Fruit fly (Drosophila melanogaster) whole organism, embryonic: Measurements from ENCODE around the gene KP78a.

Experiments used
- BtbVII ChIP-seq: fragments of 200-800 bp; sonication (Bioruptor generic); optimal IDR thresholded peaks from 3 replicates; lab custom pipeline; 2017; ENCODE audit warnings: missing biosample characterization, mild to moderate bottlenecking, missing genetic modification characterization
- C15 ChIP-seq: fragments of 200-800 bp; sonication (Bioruptor generic); IDR thresholded peaks from 3 replicates; pipeline ENCODE4 v1.3.6; 2022; ENCODE audit warnings: missing biosample characterization, missing genetic modification characterization
- CG1024 ChIP-seq: fragments of 200-800 bp; sonication (Bioruptor generic); IDR thresholded peaks from 2 replicates; pipeline ENCODE4 v1.3.6; 2022; ENCODE audit warnings: missing biosample characterization, missing genetic modification characterization
- CG11093 ChIP-seq: fragments of 200-800 bp; sonication (Bioruptor generic); IDR thresholded peaks from 3 replicates; pipeline ENCODE4 v1.3.6; 2022; ENCODE audit warnings: missing biosample characterization, missing genetic modification characterization
- CG14667 ChIP-seq: fragments of 200-800 bp; sonication (Bioruptor generic); IDR thresholded peaks from 2 replicates; pipeline ENCODE4 v1.3.6; 2022; ENCODE audit warnings: missing biosample characterization, missing genetic modification characterization
- CG14710 ChIP-seq: fragments of 200-800 bp; sonication (Bioruptor generic); optimal IDR thresholded peaks from 3 replicates; lab custom pipeline; 2019; ENCODE audit warnings: missing biosample characterization, mild to moderate bottlenecking, missing genetic modification characterization, moderate library complexity
- CG1529 ChIP-seq: fragments of 200-800 bp; sonication (Bioruptor generic); optimal IDR thresholded peaks from 3 replicates; lab custom pipeline; 2018; ENCODE audit warnings: missing biosample characterization, missing genetic modification characterization
- CG15696 ChIP-seq: fragments of 200-800 bp; sonication (Bioruptor generic); optimal IDR thresholded peaks from 2 replicates; lab custom pipeline; 2019; ENCODE audit warnings: missing biosample characterization, mild to moderate bottlenecking, missing genetic modification characterization, moderate library complexity
- CG17802 ChIP-seq: fragments of 200-800 bp; sonication (Bioruptor generic); optimal IDR thresholded peaks from 2 replicates; lab custom pipeline; 2018; ENCODE audit warnings: missing biosample characterization, mild to moderate bottlenecking, missing genetic modification characterization, moderate library complexity
- CG1832 ChIP-seq: fragments of 200-800 bp; sonication (Bioruptor generic); optimal IDR thresholded peaks from 2 replicates; lab custom pipeline; 2017; ENCODE audit warnings: missing biosample characterization, mild to moderate bottlenecking, missing genetic modification characterization, inconsistent platforms
- CG18476 ChIP-seq: fragments of 200-800 bp; sonication (Bioruptor generic); optimal IDR thresholded peaks from 2 replicates; lab custom pipeline; 2016; ENCODE audit warnings: missing biosample characterization, mild to moderate bottlenecking, missing genetic modification characterization
- CG18599 ChIP-seq: fragments of 200-800 bp; sonication (Bioruptor generic); optimal IDR thresholded peaks from 3 replicates; lab custom pipeline; 2017; ENCODE audit warnings: missing biosample characterization, missing genetic modification characterization, mild to moderate bottlenecking, moderate library complexity, missing genetic modification reagents
- CG3065 ChIP-seq: fragments of 200-800 bp; sonication (Bioruptor generic); optimal IDR thresholded peaks from 2 replicates; lab custom pipeline; 2016; ENCODE audit warnings: missing biosample characterization, missing genetic modification characterization
- CG31365 ChIP-seq: fragments of 200-800 bp; sonication (Bioruptor generic); optimal IDR thresholded peaks from 2 replicates; lab custom pipeline; 2018; ENCODE audit warnings: missing biosample characterization, mild to moderate bottlenecking, missing genetic modification characterization
- CG31388 ChIP-seq: fragments of 200-800 bp; sonication (Bioruptor generic); optimal IDR thresholded peaks from 2 replicates; lab custom pipeline; 2016; ENCODE audit warnings: missing biosample characterization, missing genetic modification characterization
- CG33557 ChIP-seq: fragments of 200-800 bp; sonication (Bioruptor generic); optimal IDR thresholded peaks from 2 replicates; lab custom pipeline; 2019; ENCODE audit warnings: missing biosample characterization, mild to moderate bottlenecking, missing genetic modification characterization, moderate library complexity
- CG43689 ChIP-seq: fragments of 200-800 bp; sonication (Bioruptor generic); IDR thresholded peaks from 2 replicates; pipeline ENCODE4 v1.3.6; 2022; ENCODE audit warnings: missing biosample characterization, missing genetic modification characterization
- CG6272 ChIP-seq: fragments of 200-800 bp; sonication (Bioruptor generic); IDR thresholded peaks from 2 replicates; pipeline ENCODE4 v1.3.6; 2022; ENCODE audit warnings: missing biosample characterization, missing genetic modification characterization
- CG6654 ChIP-seq: fragments of 200-800 bp; sonication (Bioruptor generic); optimal IDR thresholded peaks from 2 replicates; lab custom pipeline; 2017; ENCODE audit warnings: missing biosample characterization, mild to moderate bottlenecking, missing genetic modification characterization
- CG6813 ChIP-seq: fragments of 200-800 bp; sonication (Bioruptor generic); optimal IDR thresholded peaks from 2 replicates; lab custom pipeline; 2017; ENCODE audit warnings: missing biosample characterization, missing genetic modification characterization, mild to moderate bottlenecking, moderate library complexity, missing genetic modification reagents
- CG7839 ChIP-seq: fragments of 200-800 bp; sonication (Bioruptor generic); optimal IDR thresholded peaks from 3 replicates; lab custom pipeline; 2018; ENCODE audit warnings: missing biosample characterization, mild to moderate bottlenecking, missing genetic modification characterization, moderate library complexity
- CG8388 ChIP-seq: fragments of 200-800 bp; sonication (Bioruptor generic); optimal IDR thresholded peaks from 2 replicates; lab custom pipeline; 2019; ENCODE audit warnings: missing biosample characterization, mild to moderate bottlenecking, missing genetic modification characterization, moderate library complexity
- CG8765 ChIP-seq: fragments of 200-800 bp; sonication (Bioruptor generic); IDR thresholded peaks from 2 replicates; pipeline ENCODE4 v1.3.6; 2022; ENCODE audit warnings: missing biosample characterization, missing genetic modification characterization
- CG9437 ChIP-seq: fragments of 200-800 bp; sonication (Bioruptor generic); optimal IDR thresholded peaks from 2 replicates; lab custom pipeline; 2018; ENCODE audit warnings: missing biosample characterization, mild to moderate bottlenecking, missing genetic modification characterization
- CG9609 ChIP-seq: fragments of 200-800 bp; sonication (Bioruptor generic); optimal IDR thresholded peaks from 3 replicates; lab custom pipeline; 2016; ENCODE audit warnings: missing biosample characterization, missing genetic modification characterization
- CG9932 ChIP-seq: fragments of 200-800 bp; sonication (Bioruptor generic); IDR thresholded peaks from 2 replicates; pipeline ENCODE4 v1.3.6; 2022; ENCODE audit warnings: missing biosample characterization, missing genetic modification characterization
- Dip3 ChIP-seq: fragments of 200-800 bp; sonication (Bioruptor generic); optimal IDR thresholded peaks from 3 replicates; lab custom pipeline; 2016; ENCODE audit warnings: missing biosample characterization, missing genetic modification characterization
- Dref ChIP-seq: fragments of 200-800 bp; sonication (Bioruptor generic); IDR thresholded peaks from 2 replicates; pipeline ENCODE4 v1.3.6; 2022; ENCODE audit warnings: missing biosample characterization, missing genetic modification characterization
- H15 ChIP-seq: fragments of 200-800 bp; sonication (Bioruptor generic); IDR thresholded peaks from 3 replicates; pipeline ENCODE4 v1.3.6; 2022; ENCODE audit warnings: missing biosample characterization, missing genetic modification characterization
- H2.0 ChIP-seq: fragments of 200-800 bp; sonication (Bioruptor generic); IDR thresholded peaks from 2 replicates; pipeline ENCODE4 v1.3.6; 2022; ENCODE audit warnings: missing biosample characterization, missing genetic modification characterization
- HmgD ChIP-seq: fragments of 200-800 bp; sonication (Bioruptor generic); optimal IDR thresholded peaks from 3 replicates; lab custom pipeline; 2016; ENCODE audit warnings: missing biosample characterization, missing genetic modification characterization
- Hr3 ChIP-seq: fragments of 200-800 bp; sonication (Bioruptor generic); optimal IDR thresholded peaks from 3 replicates; lab custom pipeline; 2016; ENCODE audit warnings: missing biosample characterization, missing genetic modification characterization
- MBD-R2 ChIP-seq: fragments of 200-800 bp; sonication (Bioruptor generic); IDR thresholded peaks from 2 replicates; pipeline ENCODE4 v1.3.6; 2022; ENCODE audit warnings: missing biosample characterization, missing genetic modification characterization
- Sin3A ChIP-seq: fragments of >200 bp; optimal IDR thresholded peaks from 2 replicates; lab custom pipeline; 2018
- Spps ChIP-seq: fragments of 200-800 bp; sonication (Bioruptor generic); optimal IDR thresholded peaks from 2 replicates; lab custom pipeline; 2018; ENCODE audit warnings: missing biosample characterization, mild to moderate bottlenecking, missing genetic modification characterization
- YL-1 ChIP-seq: fragments of 200-800 bp; sonication (Bioruptor generic); optimal IDR thresholded peaks from 3 replicates; lab custom pipeline; 2017; ENCODE audit warnings: missing biosample characterization, mild to moderate bottlenecking, missing genetic modification characterization
- ara ChIP-seq: fragments of 200-800 bp; sonication (Bioruptor generic); IDR thresholded peaks from 2 replicates; pipeline ENCODE4 v1.3.6; 2022; ENCODE audit warnings: missing biosample characterization, missing genetic modification characterization
- btn ChIP-seq: fragments of 200-800 bp; sonication (Bioruptor generic); optimal IDR thresholded peaks from 2 replicates; lab custom pipeline; 2016; ENCODE audit warnings: missing biosample characterization, missing genetic modification characterization
- da ChIP-seq: fragments of 200-800 bp; sonication (Bioruptor generic); optimal IDR thresholded peaks from 2 replicates; lab custom pipeline; 2016; ENCODE audit warnings: missing biosample characterization, missing genetic modification characterization
- dysf ChIP-seq: fragments of 200-800 bp; sonication (Bioruptor generic); IDR thresholded peaks from 3 replicates; pipeline ENCODE4 v1.3.6; 2022; ENCODE audit warnings: missing biosample characterization, missing genetic modification characterization
- exex ChIP-seq: fragments of 200-800 bp; sonication (Bioruptor generic); optimal IDR thresholded peaks from 4 replicates; lab custom pipeline; 2018; ENCODE audit warnings: missing biosample characterization, mild to moderate bottlenecking, missing genetic modification characterization, moderate library complexity
- maf-S ChIP-seq: fragments of 200-800 bp; sonication (Bioruptor generic); optimal IDR thresholded peaks from 2 replicates; lab custom pipeline; 2016; ENCODE audit warnings: missing biosample characterization, missing genetic modification characterization
- odd ChIP-seq: fragments of 200-800 bp; sonication (Bioruptor generic); optimal IDR thresholded peaks from 2 replicates; lab custom pipeline; 2017; ENCODE audit warnings: missing biosample characterization, mild to moderate bottlenecking, missing genetic modification characterization
- ranshi ChIP-seq: fragments of 200-800 bp; sonication (Bioruptor generic); IDR thresholded peaks from 2 replicates; pipeline ENCODE4 v1.3.6; 2022; ENCODE audit warnings: missing biosample characterization, missing genetic modification characterization
- run ChIP-seq: fragments of 200-800 bp; sonication (Bioruptor generic); optimal IDR thresholded peaks from 3 replicates; lab custom pipeline; 2018; ENCODE audit warnings: missing biosample characterization, mild to moderate bottlenecking, missing genetic modification characterization
- shn ChIP-seq: fragments of 200-800 bp; sonication (Bioruptor generic); optimal IDR thresholded peaks from 3 replicates; lab custom pipeline; 2016; ENCODE audit warnings: missing biosample characterization, missing genetic modification characterization
- slbo ChIP-seq: fragments of 200-800 bp; sonication (Bioruptor generic); IDR thresholded peaks from 2 replicates; pipeline ENCODE4 v1.3.6; 2022; ENCODE audit warnings: missing biosample characterization, missing genetic modification characterization
- tgo ChIP-seq: fragments of 200-800 bp; sonication (Bioruptor generic); IDR thresholded peaks from 3 replicates; pipeline ENCODE4 v1.3.6; 2022; ENCODE audit warnings: missing biosample characterization, missing genetic modification characterization
- trem ChIP-seq: fragments of 200-800 bp; optimal IDR thresholded peaks from 3 replicates; lab custom pipeline; 2019; ENCODE audit warnings: missing biosample characterization, mild to moderate bottlenecking, missing genetic modification characterization, moderate library complexity
- zfh1 ChIP-seq: fragments of 200-800 bp; sonication (Bioruptor generic); IDR thresholded peaks from 3 replicates; pipeline ENCODE4 v1.3.6; 2022; ENCODE audit warnings: missing biosample characterization, missing genetic modification characterization

Gene KP78a

DNA sequence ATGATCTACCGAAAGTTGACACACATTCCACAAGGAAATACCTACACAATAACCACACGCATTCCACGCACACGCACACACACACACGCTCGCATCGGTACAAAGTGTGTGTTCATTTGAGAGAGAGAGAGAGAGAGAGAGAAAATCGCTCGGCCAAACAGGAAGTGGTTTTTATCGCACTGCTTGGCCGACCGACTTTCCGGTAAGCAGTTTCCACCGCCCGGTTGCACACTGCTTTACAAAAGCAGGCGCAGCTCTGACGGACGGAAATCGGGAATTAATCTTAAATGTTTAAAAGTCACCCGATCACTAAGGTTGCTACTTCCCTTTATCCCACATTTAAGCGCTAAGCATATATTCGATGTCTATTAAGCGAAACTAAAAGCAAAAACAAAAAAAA, 39.9 kb upstream of the KP78a start (continued):
- TF ChIP-seq CG14667 (GFP tag; lab: Robert Waterston, UW) (peak; percentile 44), CG31388 (GFP tag; lab: Kevin White, UChicago) (no peak), CG14710 (peak; percentile 65), HmgD (GFP tag; lab: Kevin White, UChicago) (peak; percentile 59), dysf (GFP tag; lab: Robert Waterston, UW) (peak; percentile 40; the same call in 2 of the 3 replicates), CG9932 (GFP tag; lab: Robert Waterston, UW) (0 out of 2 replicates have a peak, but pooled peaks have one; percentile 28), maf-S (peak; percentile 12), CG15696 (tag; lab: Kevin White, UChicago) (peak; percentile 68), Sin3A (lab: Kevin White, UChicago) (no peak), exex (tag; lab: Kevin White, UChicago) (no peak), H2.0 (GFP tag; lab: Robert Waterston, UW) (peak; percentile 57), CG17802 (peak; percentile 75), trem (tag; lab: Kevin White, UChicago) (peak; percentile 53), MBD-R2 (no peak), CG6813 (GFP tag; lab: Kevin White, UChicago) (peak; percentile 82), odd (GFP tag; lab: Kevin White, UChicago) (peak; percentile 59), btn (GFP tag; lab: Kevin White, UChicago) (peak; percentile 64), ranshi (GFP tag; lab: Robert Waterston, UW) (0 out of 2 replicates have a peak, but pooled peaks have one; percentile 61), CG31365 (peak; percentile 96), BtbVII (GFP tag; lab: Kevin White, UChicago) (peak; percentile 24), CG1832 (GFP tag; lab: Kevin White, UChicago) (peak; percentile 27), H15 (GFP tag; lab: Robert Waterston, UW) (peak; percentile 79), CG8765 (GFP tag; lab: Robert Waterston, UW) (peak; percentile 26; the same call in 1 of the 2 replicates), CG3065 (GFP tag; lab: Kevin White, UChicago) (peak; percentile 51), ara (GFP tag; lab: Robert Waterston, UW) (peak; percentile 83), CG11093 (GFP tag; lab: Robert Waterston, UW) (no peak), Spps (tag; lab: Kevin White, UChicago) (peak; percentile 30), run (no peak), C15 (GFP tag; lab: Robert Waterston, UW) (0 out of 3 replicates have a peak, but pooled peaks have one; percentile 53), CG7839 (tag; lab: Kevin White, UChicago) (no peak), shn (GFP tag; lab: Kevin White, UChicago) (peak; percentile 50), CG9609 (peak; percentile 24), CG8388 (GFP tag; lab: Kevin White, UChicago) (peak; percentile 60), tgo (GFP tag; lab: Robert Waterston, UW) (peak; percentile 37; the same call in 1 of the 3 replicates), CG6654 (GFP tag; lab: Kevin White, UChicago) (peak; percentile 57), Dref (GFP tag; lab: Robert Waterston, UW) (no peak), CG1529 (GFP tag; lab: Kevin White, UChicago) (peak; percentile 71), CG18599 (GFP tag; lab: Kevin White, UChicago) (no peak), CG6272 (GFP tag; lab: Robert Waterston, UW) (peak; percentile 41; the same call in 1 of the 2 replicates), CG33557 (GFP tag; lab: Kevin White, UChicago) (peak; percentile 86), CG43689 (GFP tag; lab: Robert Waterston, UW) (peak; percentile 52; the same call in 1 of the 2 replicates), slbo (peak; percentile 38; the same call in 1 of the 2 replicates), Hr3 (GFP tag; lab: Kevin White, UChicago) (peak; percentile 25), CG18476 (no peak), CG1024 (GFP tag; lab: Robert Waterston, UW) (peak; percentile 55; the same call in 1 of the 2 replicates), CG9437 (GFP tag; lab: Kevin White, UChicago) (peak; percentile 57), zfh1 (GFP tag; lab: Robert Waterston, UW) (peak; percentile 92), da (GFP tag; lab: Kevin White, UChicago) (peak; percentile 11), YL-1 (GFP tag; lab: Kevin White, UChicago) (peak; percentile 36), Dip3 (no peak)
